Fruit fly (Drosophila melanogaster) whole organism: Measurements from ENCODE around the gene Jhbp12.

Source experiments
- EcR ChIP-seq, 2 experiments: fragments of >200 bp; optimal IDR thresholded peaks; 2 replicates each; lab custom pipeline; 2017; ENCODE audit warnings: missing biosample characterization in 2 of 2, missing genetic modification characterization in 2 of 2, missing genetic modification reagents in 2 of 2
- psq ChIP-seq: fragments of >200 bp; optimal IDR thresholded peaks from 2 replicates; lab custom pipeline; 2017

DNA sequence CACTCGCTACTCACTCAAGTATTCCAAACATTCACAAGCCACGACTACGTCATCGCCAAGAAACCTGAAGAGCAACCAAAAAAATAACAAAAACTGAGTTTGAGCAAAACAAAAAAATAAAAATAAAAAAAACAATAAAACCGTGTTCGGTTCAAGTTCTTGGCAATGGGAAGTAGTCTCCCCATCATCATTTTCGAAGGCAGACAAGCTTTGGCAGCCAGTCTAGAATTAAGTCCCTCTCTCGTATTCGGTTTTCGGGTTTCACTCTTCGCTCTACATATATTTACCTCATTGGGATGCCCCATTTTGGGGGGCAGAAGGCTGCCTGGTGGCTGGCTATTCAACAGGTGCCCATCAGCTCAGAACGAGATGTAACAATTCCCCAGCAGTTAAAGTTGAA lies 25.2 kb downstream of the Jhbp12 start:
- TF ChIP-seq psq (lab: Kevin White, UChicago) (no peak), EcR (GFP tag; optimal IDR thresholded peaks at IDR 0.05; lab: Kevin White, UChicago) (no peak)
